Fruit fly (Drosophila melanogaster) whole organism, embryonic: Measurements from ENCODE around the gene CG8677.

Experiments
- B-H2 ChIP-seq: fragments of 200-800 bp; sonication (Bioruptor generic); optimal IDR thresholded peaks from 2 replicates; lab custom pipeline; 2018; ENCODE audit warnings: missing biosample characterization, mild to moderate bottlenecking, missing genetic modification characterization
- CG10979 ChIP-seq: fragments of 200-800 bp; sonication (Bioruptor generic); optimal IDR thresholded peaks from 2 replicates; lab custom pipeline; 2018; ENCODE audit warnings: missing biosample characterization, mild to moderate bottlenecking, missing genetic modification characterization, moderate library complexity
- CG11696 ChIP-seq: fragments of 200-800 bp; sonication (Bioruptor generic); IDR thresholded peaks from 2 replicates; pipeline ENCODE4 v1.3.6; 2022; ENCODE audit warnings: missing biosample characterization, missing genetic modification characterization
- CG12071 ChIP-seq: fragments of 200-800 bp; sonication (Bioruptor generic); optimal IDR thresholded peaks from 3 replicates; lab custom pipeline; 2018; ENCODE audit warnings: missing biosample characterization, mild to moderate bottlenecking, missing genetic modification characterization
- CG1233 ChIP-seq: fragments of 200-800 bp; sonication (Bioruptor generic); optimal IDR thresholded peaks from 4 replicates; lab custom pipeline; 2018; ENCODE audit warnings: missing biosample characterization, mild to moderate bottlenecking, missing genetic modification characterization
- CG12391 ChIP-seq: fragments of 200-800 bp; sonication (Bioruptor generic); optimal IDR thresholded peaks from 3 replicates; lab custom pipeline; 2018; ENCODE audit warnings: missing biosample characterization, mild to moderate bottlenecking, missing genetic modification characterization, moderate library complexity
- CG12659 ChIP-seq: fragments of 200-800 bp; sonication (Bioruptor generic); optimal IDR thresholded peaks from 3 replicates; lab custom pipeline; 2017; ENCODE audit warnings: mild to moderate bottlenecking, missing biosample characterization, missing genetic modification reagents, missing genetic modification characterization
- CG13775 ChIP-seq: fragments of 200-800 bp; sonication (Bioruptor generic); optimal IDR thresholded peaks from 3 replicates; lab custom pipeline; 2017; ENCODE audit warnings: missing biosample characterization, mild to moderate bottlenecking, missing genetic modification characterization
- CG14710 ChIP-seq: fragments of 200-800 bp; sonication (Bioruptor generic); optimal IDR thresholded peaks from 3 replicates; lab custom pipeline; 2019; ENCODE audit warnings: missing biosample characterization, mild to moderate bottlenecking, missing genetic modification characterization, moderate library complexity
- CG15514 ChIP-seq: fragments of 200-800 bp; sonication (Bioruptor generic); optimal IDR thresholded peaks from 3 replicates; lab custom pipeline; 2017; ENCODE audit warnings: missing biosample characterization, missing genetic modification characterization, mild to moderate bottlenecking, moderate library complexity, missing genetic modification reagents
- CG15601 ChIP-seq: fragments of 200-800 bp; sonication (Bioruptor generic); optimal IDR thresholded peaks from 3 replicates; lab custom pipeline; 2019; ENCODE audit warnings: missing biosample characterization, mild to moderate bottlenecking, missing genetic modification characterization, moderate library complexity
- CG17385 ChIP-seq: fragments of 200-800 bp; sonication (Bioruptor generic); optimal IDR thresholded peaks from 3 replicates; lab custom pipeline; 2018; ENCODE audit warnings: missing biosample characterization, mild to moderate bottlenecking, missing genetic modification characterization
- CG17829 ChIP-seq: fragments of 200-800 bp; optimal IDR thresholded peaks from 2 replicates; lab custom pipeline; 2019; ENCODE audit warnings: missing biosample characterization, mild to moderate bottlenecking, missing genetic modification characterization, moderate library complexity
- CG30403 ChIP-seq: fragments of 200-800 bp; sonication (Bioruptor generic); optimal IDR thresholded peaks from 3 replicates; lab custom pipeline; 2016; ENCODE audit warnings: missing biosample characterization, missing genetic modification characterization
- CG31441 ChIP-seq: fragments of 200-800 bp; sonication (Bioruptor generic); IDR thresholded peaks from 2 replicates; pipeline ENCODE4 v1.3.6; 2022; ENCODE audit warnings: missing biosample characterization, missing genetic modification characterization
- CG34376 ChIP-seq: fragments of 200-800 bp; sonication (Bioruptor generic); optimal IDR thresholded peaks from 2 replicates; lab custom pipeline; 2018; ENCODE audit warnings: missing biosample characterization, mild to moderate bottlenecking, missing genetic modification characterization
- CG4424 ChIP-seq: fragments of 200-800 bp; sonication (Bioruptor generic); optimal IDR thresholded peaks from 3 replicates; lab custom pipeline; 2016; ENCODE audit warnings: missing biosample characterization, missing genetic modification characterization
- CG4707 ChIP-seq: fragments of 200-800 bp; sonication (Bioruptor generic); optimal IDR thresholded peaks from 2 replicates; lab custom pipeline; 2018; ENCODE audit warnings: missing biosample characterization, mild to moderate bottlenecking, missing genetic modification characterization, moderate library complexity
- CG7271 ChIP-seq: fragments of 200-800 bp; sonication (Bioruptor generic); optimal IDR thresholded peaks from 2 replicates; lab custom pipeline; 2018; ENCODE audit warnings: missing biosample characterization, mild to moderate bottlenecking, missing genetic modification characterization, moderate library complexity
- CG7357 ChIP-seq: fragments of 200-800 bp; sonication (Bioruptor generic); IDR thresholded peaks from 3 replicates; pipeline ENCODE4 v1.3.6; 2022; ENCODE audit warnings: missing biosample characterization, missing genetic modification characterization
- CG9797 ChIP-seq: fragments of 200-800 bp; sonication (Bioruptor generic); optimal IDR thresholded peaks from 3 replicates; lab custom pipeline; 2018; ENCODE audit warnings: missing biosample characterization, mild to moderate bottlenecking, missing genetic modification characterization
- CG9876 ChIP-seq: fragments of 200-800 bp; sonication (Bioruptor generic); optimal IDR thresholded peaks from 2 replicates; lab custom pipeline; 2016; ENCODE audit warnings: missing biosample characterization, missing genetic modification characterization
- D19B ChIP-seq: fragments of 200-800 bp; sonication (Bioruptor generic); optimal IDR thresholded peaks from 2 replicates; lab custom pipeline; 2017; ENCODE audit warnings: missing biosample characterization, mild to moderate bottlenecking, missing genetic modification characterization
- E2f1 ChIP-seq: fragments of 200-800 bp; sonication (Bioruptor generic); IDR thresholded peaks from 2 replicates; pipeline ENCODE4 v1.3.6; 2022; ENCODE audit warnings: missing biosample characterization, missing genetic modification characterization
- E2f2 ChIP-seq: fragments of 200-800 bp; sonication (Bioruptor generic); IDR thresholded peaks from 2 replicates; pipeline ENCODE4 v1.3.6; 2022; ENCODE audit warnings: missing biosample characterization, missing genetic modification characterization
- Elba2 ChIP-seq: fragments of 200-800 bp; sonication (Bioruptor generic); optimal IDR thresholded peaks from 3 replicates; lab custom pipeline; 2016; ENCODE audit warnings: missing biosample characterization, missing genetic modification characterization
- Gsc ChIP-seq: fragments of 200-800 bp; sonication (Bioruptor generic); IDR thresholded peaks from 2 replicates; pipeline ENCODE4 v1.3.6; 2022; ENCODE audit warnings: missing biosample characterization, missing genetic modification characterization
- Gug ChIP-seq: fragments of 200-800 bp; sonication (Bioruptor generic); IDR thresholded peaks from 4 replicates; pipeline ENCODE4 v1.3.6; 2022; ENCODE audit warnings: missing biosample characterization, missing genetic modification characterization
- Hr3 ChIP-seq: fragments of 200-800 bp; sonication (Bioruptor generic); optimal IDR thresholded peaks from 3 replicates; lab custom pipeline; 2016; ENCODE audit warnings: missing biosample characterization, missing genetic modification characterization
- Mad ChIP-seq: fragments of 200-800 bp; sonication (Bioruptor generic); optimal IDR thresholded peaks from 2 replicates; lab custom pipeline; 2016; ENCODE audit warnings: missing biosample characterization, missing genetic modification characterization
- Nf-YA ChIP-seq: fragments of 200-800 bp; sonication (Bioruptor generic); IDR thresholded peaks from 2 replicates; pipeline ENCODE4 v1.3.6; 2022; ENCODE audit warnings: missing biosample characterization, missing genetic modification characterization
- Nf-YB ChIP-seq: fragments of 200-800 bp; sonication (Bioruptor generic); optimal IDR thresholded peaks from 3 replicates; lab custom pipeline; 2019; ENCODE audit warnings: missing biosample characterization, mild to moderate bottlenecking, missing genetic modification characterization, moderate library complexity
- Rfx ChIP-seq: fragments of 200-800 bp; sonication (Bioruptor generic); IDR thresholded peaks from 2 replicates; pipeline ENCODE4 v1.3.6; 2022; ENCODE audit warnings: missing biosample characterization, missing genetic modification characterization
- abd-A ChIP-seq: fragments of 200-800 bp; sonication (Bioruptor generic); optimal IDR thresholded peaks from 3 replicates; lab custom pipeline; 2019; ENCODE audit warnings: missing biosample characterization, mild to moderate bottlenecking, missing genetic modification characterization, moderate library complexity
- bbx ChIP-seq: fragments of 200-800 bp; sonication (Bioruptor generic); IDR thresholded peaks from 2 replicates; pipeline ENCODE4 v1.3.6; 2022; ENCODE audit warnings: missing biosample characterization, missing genetic modification characterization; ENCODE audit not compliant: partially characterized antibody
- bowl ChIP-seq: fragments of 200-800 bp; sonication (Bioruptor generic); IDR thresholded peaks from 2 replicates; pipeline ENCODE4 v1.3.6; 2022; ENCODE audit warnings: missing biosample characterization, missing genetic modification characterization
- cato ChIP-seq: fragments of 200-800 bp; sonication (Bioruptor generic); optimal IDR thresholded peaks from 2 replicates; lab custom pipeline; 2016; ENCODE audit warnings: missing biosample characterization, missing genetic modification characterization, borderline replicate concordance
- crc ChIP-seq: fragments of 200-800 bp; sonication (Bioruptor generic); optimal IDR thresholded peaks from 2 replicates; lab custom pipeline; 2016; ENCODE audit warnings: missing biosample characterization, missing genetic modification characterization
- fd96Cb ChIP-seq: fragments of 200-800 bp; sonication (Bioruptor generic); optimal IDR thresholded peaks from 2 replicates; lab custom pipeline; 2018; ENCODE audit warnings: missing biosample characterization, mild to moderate bottlenecking, missing genetic modification characterization, moderate library complexity
- hb ChIP-seq: fragments of 200-800 bp; sonication (Bioruptor generic); IDR thresholded peaks from 3 replicates; pipeline ENCODE4 v1.3.6; 2022; ENCODE audit warnings: missing biosample characterization, missing genetic modification characterization; ENCODE audit not compliant: partially characterized antibody
- insv ChIP-seq, 2 experiments: fragments of 200-800 bp; sonication (Bioruptor generic); optimal IDR thresholded peaks; 3 replicates each; lab custom pipeline; 2016 to 2018; ENCODE audit warnings: missing biosample characterization in 2 of 2, missing genetic modification characterization in 2 of 2
- kay ChIP-seq: fragments of 200-800 bp; sonication (Bioruptor generic); optimal IDR thresholded peaks from 2 replicates; lab custom pipeline; 2016; ENCODE audit warnings: missing biosample characterization, missing genetic modification characterization
- knrl ChIP-seq: fragments of 200-800 bp; sonication (Bioruptor generic); IDR thresholded peaks from 3 replicates; pipeline ENCODE4 v1.3.6; 2022; ENCODE audit warnings: missing biosample characterization, missing genetic modification characterization; ENCODE audit not compliant: partially characterized antibody
- peb ChIP-seq: fragments of 200-800 bp; sonication (Bioruptor generic); IDR thresholded peaks from 2 replicates; pipeline ENCODE4 v1.3.6; 2022; ENCODE audit warnings: missing biosample characterization, missing genetic modification characterization
- phol ChIP-seq: fragments of 200-800 bp; sonication (Bioruptor generic); optimal IDR thresholded peaks from 3 replicates; lab custom pipeline; 2018; ENCODE audit warnings: missing biosample characterization, mild to moderate bottlenecking, missing genetic modification characterization, moderate library complexity
- sens ChIP-seq: fragments of 200-800 bp; sonication (Bioruptor generic); peaks from one replicate; lab custom pipeline; 2016; ENCODE audit warnings: missing biosample characterization, missing genetic modification characterization
- sna ChIP-seq: fragments of 200-800 bp; sonication (Bioruptor generic); IDR thresholded peaks from 2 replicates; pipeline ENCODE4 v1.3.6; 2022; ENCODE audit warnings: missing biosample characterization, missing genetic modification characterization; ENCODE audit not compliant: partially characterized antibody
- tll ChIP-seq, 2 experiments: fragments of 200-800 bp in 1 of 2; fragments of >200 bp in 1 of 2; sonication (Bioruptor generic) in 1 of 2; optimal IDR thresholded peaks; 2 replicates each; lab custom pipeline; 2017 to 2019; ENCODE audit warnings: missing biosample characterization in 2 of 2, missing genetic modification characterization in 2 of 2, mild to moderate bottlenecking in 1 of 2, moderate library complexity in 1 of 2
- trem ChIP-seq: fragments of 200-800 bp; optimal IDR thresholded peaks from 3 replicates; lab custom pipeline; 2019; ENCODE audit warnings: missing biosample characterization, mild to moderate bottlenecking, missing genetic modification characterization, moderate library complexity
- trh ChIP-seq: fragments of 200-800 bp; sonication (Bioruptor generic); optimal IDR thresholded peaks from 2 replicates; lab custom pipeline; 2016; ENCODE audit warnings: missing biosample characterization, missing genetic modification characterization
- z ChIP-seq: fragments of 200-800 bp; sonication (Bioruptor generic); IDR thresholded peaks from 3 replicates; pipeline ENCODE4 v1.3.6; 2022; ENCODE audit warnings: missing biosample characterization, missing genetic modification characterization

The CG8677 gene

DNA sequence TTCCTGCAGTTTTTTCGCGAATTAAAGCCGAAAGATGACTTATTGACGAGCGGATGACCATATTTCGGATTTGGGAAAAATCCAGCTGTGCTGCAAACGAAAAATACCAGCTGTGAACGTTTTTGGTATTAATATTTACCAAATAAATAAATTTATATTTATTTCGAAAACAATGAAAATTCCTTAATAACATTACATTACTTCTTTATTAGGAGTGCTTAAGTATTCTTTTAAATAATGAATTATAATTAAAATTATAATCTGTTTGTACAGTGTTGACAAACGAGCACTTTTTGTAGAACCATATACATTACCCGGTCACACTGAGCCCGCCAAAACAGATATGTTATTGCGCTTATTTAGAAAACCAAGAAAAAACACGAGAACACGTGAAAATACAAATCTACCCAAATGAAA is 41.5 kb upstream of the CG8677 start, which contains the start of the genes bur and Mcm10:
Gene bur, minus strand, starts transcription at position 69 of the 417 bp plus-strand sequence.
Gene Mcm10, plus strand, starts transcription at position 319 of the 417 bp plus-strand sequence.
- TF ChIP-seq Nf-YB (GFP tag; lab: Kevin White, UChicago) = no peak
- TF ChIP-seq cato = no peak
- peak; percentile 94 for TF ChIP-seq CG9797 (GFP tag; lab: Kevin White, UChicago)
- no peak for TF ChIP-seq Rfx
- peak; percentile 82 for TF ChIP-seq CG15514 (GFP tag; lab: Kevin White, UChicago)
- peak; percentile 25 for TF ChIP-seq CG30403 (GFP tag; lab: Kevin White, UChicago)
- TF ChIP-seq bowl (GFP tag; lab: Robert Waterston, UW) = no peak
- no peak for TF ChIP-seq trh (GFP tag; lab: Kevin White, UChicago)
- TF ChIP-seq CG4424 (GFP tag; lab: Kevin White, UChicago) = peak; percentile 6
- TF ChIP-seq sna (GFP tag; lab: Robert Waterston, UW) = no peak
- no peak for TF ChIP-seq CG9876 (GFP tag; lab: Kevin White, UChicago)
- peak; percentile 13 for TF ChIP-seq Hr3 (GFP tag; lab: Kevin White, UChicago)
- TF ChIP-seq crc = no peak
- no peak for TF ChIP-seq z (GFP tag; lab: Robert Waterston, UW)
- TF ChIP-seq peb (GFP tag; lab: Robert Waterston, UW) = no peak
- TF ChIP-seq CG17829 (tag; lab: Kevin White, UChicago) = peak; percentile 46
- peak in 1 of 2 experiments; percentile 97 for TF ChIP-seq tll (GFP tag; optimal IDR thresholded peaks at IDR 0.05; lab: Kevin White, UChicago)
- TF ChIP-seq Mad (GFP tag; lab: Kevin White, UChicago) = no peak
- no peak for TF ChIP-seq Nf-YA (GFP tag; lab: Robert Waterston, UW)
- peak; percentile 16 for TF ChIP-seq CG7271
- TF ChIP-seq trem (tag; lab: Kevin White, UChicago) = peak; percentile 83
- no peak for TF ChIP-seq Gug (GFP tag; lab: Robert Waterston, UW)
- TF ChIP-seq fd96Cb (tag; lab: Kevin White, UChicago) = no peak
- no peak for TF ChIP-seq hb (GFP tag; lab: Robert Waterston, UW)
- no peak for TF ChIP-seq CG34376
- TF ChIP-seq bbx (GFP tag; lab: Robert Waterston, UW) = no peak
- TF ChIP-seq D19B (GFP tag; lab: Kevin White, UChicago) = no peak
- peak; percentile 91 for TF ChIP-seq E2f2 (GFP tag; lab: Robert Waterston, UW)
- TF ChIP-seq knrl = 0 out of 3 replicates have a peak, but pooled peaks have one; percentile 15
- TF ChIP-seq CG11696 = no peak
- TF ChIP-seq Gsc (GFP tag; lab: Robert Waterston, UW) = no peak
- peak; percentile 41; the same call in 1 of the 2 replicates for TF ChIP-seq E2f1 (GFP tag; lab: Robert Waterston, UW)
- TF ChIP-seq CG13775 = no peak
- TF ChIP-seq CG15601 (tag; lab: Kevin White, UChicago) = no peak
- no peak for TF ChIP-seq CG7357 (GFP tag; lab: Robert Waterston, UW)
- TF ChIP-seq CG12391 = peak; percentile 65
- peak in 1 of 2 experiments; percentile 19 for TF ChIP-seq insv (GFP tag; optimal IDR thresholded peaks at IDR 0.05; lab: Kevin White, UChicago)
- no peak for TF ChIP-seq CG4707 (GFP tag; lab: Kevin White, UChicago)
- TF ChIP-seq phol = peak; percentile 45
- TF ChIP-seq sens (GFP tag; lab: Kevin White, UChicago) = no peak
- TF ChIP-seq CG14710 = peak; percentile 78
- TF ChIP-seq CG31441 = no peak
- no peak for TF ChIP-seq CG12071 (GFP tag; lab: Kevin White, UChicago)
- TF ChIP-seq CG12659 (GFP tag; lab: Kevin White, UChicago) = peak; percentile 65
- peak; percentile 11 for TF ChIP-seq CG10979
- peak; percentile 78 for TF ChIP-seq Elba2 (GFP tag; lab: Kevin White, UChicago)
- TF ChIP-seq CG1233 = no peak
- TF ChIP-seq kay (GFP tag; lab: Kevin White, UChicago) = peak; percentile 21
- no peak for TF ChIP-seq abd-A (tag; lab: Kevin White, UChicago)
- no peak for TF ChIP-seq CG17385 (GFP tag; lab: Kevin White, UChicago)
- TF ChIP-seq B-H2 (GFP tag; lab: Kevin White, UChicago) = no peak
